Fruit fly (Drosophila melanogaster): Measurements from ENCODE around the gene msk.
A peak's percentile ranks its signal among the peaks of the same experiment; 100 is the strongest.

msk gene

dm6 chr3L:8115864-8116528, at the start of gene msk, which contains the start of gene Arp3 (continued):
- TF ChIP-seq lov (optimal IDR thresholded peaks at IDR 0.05) (no peak), lov (GFP tag; IDR thresholded peaks at IDR 0.05) (no peak), CG7357 (GFP tag; IDR thresholded peaks at IDR 0.05) (peak; percentile 68), Rx (GFP tag; IDR thresholded peaks at IDR 0.05) (peak; percentile 69), Bdp1 (GFP tag; optimal IDR thresholded peaks at IDR 0.05) (peak; percentile 79), Ets65A (GFP tag) (peak; percentile 99), jumu (GFP tag; optimal IDR thresholded peaks at IDR 0.05) (peak; percentile 95), CG4617 (GFP tag; optimal IDR thresholded peaks at IDR 0.05; ENCODE audit: borderline replicate concordance) (peak; percentile 91), Fer1 (GFP tag; optimal IDR thresholded peaks at IDR 0.05) (peak; percentile 84), CG11456 (GFP tag; IDR thresholded peaks at IDR 0.05) (peak; percentile 83), HmgZ (tag; optimal IDR thresholded peaks at IDR 0.05) (peak; percentile 92), B-H2 (GFP tag; optimal IDR thresholded peaks at IDR 0.05) (peak; percentile 91), CG15479 (GFP tag; optimal IDR thresholded peaks at IDR 0.05) (no peak), nmo (GFP tag; optimal IDR thresholded peaks at IDR 0.05) (peak; percentile 90), ap (GFP tag; IDR thresholded peaks at IDR 0.05) (peak; percentile 11; the same call in 1 of the 2 replicates), CG8478 (optimal IDR thresholded peaks at IDR 0.05) (peak; percentile 60), danr (GFP tag; IDR thresholded peaks at IDR 0.05) (peak; percentile 70), CG17186 (GFP tag; optimal IDR thresholded peaks at IDR 0.05) (peak; percentile 84), CG12659 (GFP tag; optimal IDR thresholded peaks at IDR 0.05) (peak; percentile 93), Med (GFP tag) (peak; percentile 99), CG14710 (tag; optimal IDR thresholded peaks at IDR 0.05) (peak; percentile 91), sug (tag; optimal IDR thresholded peaks at IDR 0.05) (peak; percentile 88), Atf-2 (GFP tag; optimal IDR thresholded peaks at IDR 0.05) (peak; percentile 83), CG16813 (GFP tag; IDR thresholded peaks at IDR 0.05; ENCODE audit: partially characterized antibody) (peak; percentile 44), tll (GFP tag; optimal IDR thresholded peaks at IDR 0.05) (peak; percentile 48 to 60), CG4820 (GFP tag; optimal IDR thresholded peaks at IDR 0.05) (peak; percentile 84), Gsc (GFP tag; IDR thresholded peaks at IDR 0.05) (no peak), CG13775 (GFP tag; optimal IDR thresholded peaks at IDR 0.05) (peak; percentile 82), z (GFP tag; IDR thresholded peaks at IDR 0.05) (no peak), Usf (GFP tag; optimal IDR thresholded peaks at IDR 0.05) (peak; percentile 66), ftz-f1 (GFP tag; optimal IDR thresholded peaks at IDR 0.05) (peak; percentile 69), eyg (GFP tag; optimal IDR thresholded peaks at IDR 0.05) (peak; percentile 85), CG12236 (GFP tag; optimal IDR thresholded peaks at IDR 0.05) (peak; percentile 58), CG34422 (GFP tag; IDR thresholded peaks at IDR 0.05) (peak; percentile 82; the same call in 2 of the 3 replicates), h (optimal IDR thresholded peaks at IDR 0.05) (no peak), CG12219 (GFP tag; optimal IDR thresholded peaks at IDR 0.05) (peak; percentile 11), unpg (GFP tag; optimal IDR thresholded peaks at IDR 0.05) (peak; percentile 69), CTCF (GFP tag; optimal IDR thresholded peaks at IDR 0.05) (peak; percentile 32), CG3281 (GFP tag; optimal IDR thresholded peaks at IDR 0.05) (peak; percentile 88), CG9797 (GFP tag; optimal IDR thresholded peaks at IDR 0.05) (peak; percentile 59), en (GFP tag; optimal IDR thresholded peaks at IDR 0.05) (peak; percentile 68), stwl (tag; optimal IDR thresholded peaks at IDR 0.05) (peak; percentile 75), zen (tag; optimal IDR thresholded peaks at IDR 0.05) (peak; percentile 56), Dip3 (GFP tag; optimal IDR thresholded peaks at IDR 0.05) (peak; percentile 92), Ets97D (GFP tag; optimal IDR thresholded peaks at IDR 0.05) (peak; percentile 96), CG10267 (tag; optimal IDR thresholded peaks at IDR 0.05) (peak; percentile 99), pb (GFP tag; optimal IDR thresholded peaks at IDR 0.05) (peak; percentile 80), H15 (GFP tag; IDR thresholded peaks at IDR 0.05) (peak; percentile 74; the same call in 2 of the 3 replicates), knrl (GFP tag; IDR thresholded peaks at IDR 0.05; ENCODE audit: partially characterized antibody) (peak; percentile 62; the same call in 2 of the 3 replicates), CG16863 (GFP tag; optimal IDR thresholded peaks at IDR 0.05) (peak; percentile 85), bab2 (GFP tag; optimal IDR thresholded peaks at IDR 0.05) (peak; percentile 91)

Measured in whole organism, embryonic.